Fruit fly (Drosophila melanogaster): ENCODE results near the gene CG6813.

The CG6813 gene

DNA sequence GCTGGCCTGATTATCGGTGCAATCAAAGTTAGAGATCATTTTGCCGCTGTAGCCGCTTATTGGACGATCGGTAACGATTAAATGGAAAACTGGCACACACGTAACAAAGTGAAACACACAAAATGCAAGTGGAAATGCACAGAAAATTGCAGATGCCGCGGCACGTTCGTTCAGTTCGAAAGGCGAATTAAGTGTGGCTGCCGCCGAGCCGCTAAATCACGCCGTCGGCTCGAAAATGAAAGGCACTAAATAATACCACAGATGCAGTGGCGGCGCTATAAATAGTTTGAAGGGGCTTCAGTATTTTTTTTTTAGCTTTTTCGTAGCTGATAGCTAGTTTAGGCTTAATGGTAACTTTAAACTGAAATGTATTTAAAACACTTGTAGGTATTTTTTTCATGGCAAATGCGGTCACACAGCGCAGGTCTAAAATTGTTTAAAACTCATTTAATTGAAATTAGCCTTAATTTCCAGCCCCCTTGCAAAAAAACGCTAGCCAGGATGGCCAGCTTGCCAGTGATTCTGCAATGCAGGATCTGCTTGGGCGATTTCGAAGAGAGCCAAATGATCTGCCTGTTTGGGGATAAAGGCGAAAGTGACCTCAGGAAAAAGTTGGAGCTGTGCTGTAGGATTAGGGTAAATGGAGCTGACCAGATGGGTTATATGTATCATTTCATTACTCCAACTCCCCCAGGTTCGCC lies 6.6 kb downstream of the CG6813 start, which contains the start of the genes Jupiter and CG14710 (continued):
- TF ChIP-seq Blimp-1 (GFP tag; optimal IDR thresholded peaks at IDR 0.05) (no peak), topi (GFP tag; optimal IDR thresholded peaks at IDR 0.05) (peak; percentile 36), vri (GFP tag; optimal IDR thresholded peaks at IDR 0.05) (no peak), CG7368 (GFP tag; optimal IDR thresholded peaks at IDR 0.05) (peak; percentile 6), Hr4 (GFP tag; optimal IDR thresholded peaks at IDR 0.05) (peak; percentile 37), CG6808 (GFP tag; optimal IDR thresholded peaks at IDR 0.05) (no peak), CG11902 (GFP tag; optimal IDR thresholded peaks at IDR 0.05) (peak; percentile 22), Met (GFP tag; optimal IDR thresholded peaks at IDR 0.05) (no peak), esn (GFP tag; optimal IDR thresholded peaks at IDR 0.05) (peak; percentile 56), Ets21C (GFP tag; optimal IDR thresholded peaks at IDR 0.05) (peak; percentile 64), Gug (GFP tag; IDR thresholded peaks at IDR 0.05) (peak; percentile 50; the same call in 1 of the 2 replicates), ss (GFP tag; optimal IDR thresholded peaks at IDR 0.05) (peak; percentile 52 to 61), CG3032 (tag; optimal IDR thresholded peaks at IDR 0.05) (peak; percentile 52), fkh (GFP tag; optimal IDR thresholded peaks at IDR 0.05) (no peak), dsx (GFP tag; optimal IDR thresholded peaks at IDR 0.05; ENCODE audit: poor library complexity, severe bottlenecking) (peak; percentile 51), spab (GFP tag; optimal IDR thresholded peaks at IDR 0.05) (no peak), CG10631 (GFP tag; optimal IDR thresholded peaks at IDR 0.05) (no peak), salr (GFP tag; optimal IDR thresholded peaks at IDR 0.05) (peak in 1 of 2 experiments; percentile 16), eg (GFP tag; IDR thresholded peaks at IDR 0.05) (peak; percentile 70; the same call in 2 of the 3 replicates), CG6276 (GFP tag; optimal IDR thresholded peaks at IDR 0.05) (no peak), acj6 (GFP tag; optimal IDR thresholded peaks at IDR 0.05) (peak; percentile 41), Lpt (GFP tag; optimal IDR thresholded peaks at IDR 0.05) (no peak), CG8119 (GFP tag; IDR thresholded peaks at IDR 0.05) (peak; percentile 37; the same call in 1 of the 3 replicates), dac (GFP tag; optimal IDR thresholded peaks at IDR 0.05) (no peak)

dm6 chr3R:11618879-11619278 lies 7.6 kb downstream of the CG6813 start:
- TF ChIP-seq Eip78C (GFP tag) (peak; percentile 32), acj6 (GFP tag; optimal IDR thresholded peaks at IDR 0.05) (no peak), CG10631 (GFP tag; optimal IDR thresholded peaks at IDR 0.05) (peak; percentile 1), CG15336 (GFP tag; IDR thresholded peaks at IDR 0.05) (peak; percentile 28; the same call in 1 of the 2 replicates), CG6808 (GFP tag; optimal IDR thresholded peaks at IDR 0.05) (no peak), CG34406 (GFP tag; optimal IDR thresholded peaks at IDR 0.05) (no peak)

DNA sequence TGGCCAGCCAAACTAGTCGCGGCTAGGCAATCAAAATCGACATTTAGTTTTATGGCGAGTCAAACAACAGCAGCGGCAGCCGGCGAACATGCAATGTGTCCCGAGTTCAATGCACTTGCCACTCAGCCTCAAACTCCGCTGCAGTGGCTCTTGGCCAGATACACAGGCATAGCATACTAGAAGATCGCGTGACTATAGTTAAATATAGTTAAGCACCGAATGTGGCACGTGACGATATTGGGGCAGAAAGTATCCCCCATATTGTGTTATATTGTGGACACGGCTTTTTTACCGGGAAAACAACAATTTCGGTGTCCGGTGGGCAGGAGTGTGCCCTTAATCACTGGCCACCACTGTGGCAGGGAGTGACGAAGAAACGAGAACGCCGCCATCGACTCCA lies 8.6 kb downstream of the CG6813 start:
- peak; percentile 4 for TF ChIP-seq Eip78C (GFP tag)
- no peak for TF ChIP-seq CG11294 (GFP tag; IDR thresholded peaks at IDR 0.05)
- TF ChIP-seq eg (GFP tag; IDR thresholded peaks at IDR 0.05): peak; percentile 51; the same call in 2 of the 3 replicates
- no peak for TF ChIP-seq Hr38 (GFP tag; optimal IDR thresholded peaks at IDR 0.05)
- no peak for TF ChIP-seq Ets21C (GFP tag; optimal IDR thresholded peaks at IDR 0.05)
- no peak for TF ChIP-seq achi (GFP tag; optimal IDR thresholded peaks at IDR 0.05)
- TF ChIP-seq CG15336 (GFP tag; IDR thresholded peaks at IDR 0.05): peak; percentile 11; the same call in 1 of the 2 replicates
- TF ChIP-seq Met (GFP tag; optimal IDR thresholded peaks at IDR 0.05): no peak
- TF ChIP-seq CG8119 (GFP tag; IDR thresholded peaks at IDR 0.05): no peak
- no peak for TF ChIP-seq fkh (GFP tag; optimal IDR thresholded peaks at IDR 0.05)
- TF ChIP-seq CG1621 (tag; optimal IDR thresholded peaks at IDR 0.05): no peak
- no peak for TF ChIP-seq CG34406 (GFP tag; optimal IDR thresholded peaks at IDR 0.05)
- TF ChIP-seq CG6276 (GFP tag; optimal IDR thresholded peaks at IDR 0.05): peak; percentile 10
- no peak for TF ChIP-seq CG31627 (GFP tag; optimal IDR thresholded peaks at IDR 0.05)
- no peak for TF ChIP-seq CG9139 (GFP tag; optimal IDR thresholded peaks at IDR 0.05)
- TF ChIP-seq ss (GFP tag; optimal IDR thresholded peaks at IDR 0.05): peak in 1 of 2 experiments; percentile 84
- TF ChIP-seq pdm3 (GFP tag; optimal IDR thresholded peaks at IDR 0.05): no peak
- TF ChIP-seq cyc (GFP tag; optimal IDR thresholded peaks at IDR 0.05): no peak

Measured in whole organism, prepupa.